Fruit fly (Drosophila melanogaster) whole organism, embryonic: ENCODE results near the gene CG15306.

Source experiments
- CG12659 ChIP-seq: fragments of 200-800 bp; sonication (Bioruptor generic); optimal IDR thresholded peaks from 3 replicates; lab custom pipeline; 2017; ENCODE audit warnings: mild to moderate bottlenecking, missing biosample characterization, missing genetic modification reagents, missing genetic modification characterization
- CG12942 ChIP-seq: fragments of 200-800 bp; sonication (Bioruptor generic); optimal IDR thresholded peaks from 3 replicates; lab custom pipeline; 2016; ENCODE audit warnings: missing biosample characterization, missing genetic modification characterization
- CG14441 ChIP-seq: fragments of 200-800 bp; sonication (Bioruptor generic); IDR thresholded peaks from 2 replicates; pipeline ENCODE4 v1.3.6; 2022; ENCODE audit warnings: missing biosample characterization, missing genetic modification characterization
- CG16815 ChIP-seq: fragments of 200-800 bp; sonication (Bioruptor generic); optimal IDR thresholded peaks from 3 replicates; lab custom pipeline; 2017; ENCODE audit warnings: missing biosample characterization, mild to moderate bottlenecking, missing genetic modification characterization
- CG31441 ChIP-seq: fragments of 200-800 bp; sonication (Bioruptor generic); IDR thresholded peaks from 2 replicates; pipeline ENCODE4 v1.3.6; 2022; ENCODE audit warnings: missing biosample characterization, missing genetic modification characterization
- CG34224 ChIP-seq: fragments of 200-800 bp; sonication (Bioruptor generic); IDR thresholded peaks from 3 replicates; pipeline ENCODE4 v1.3.6; 2022; ENCODE audit warnings: missing biosample characterization, missing genetic modification characterization; ENCODE audit not compliant: partially characterized antibody
- CG5180 ChIP-seq: fragments of 200-800 bp; sonication (Bioruptor generic); optimal IDR thresholded peaks from 3 replicates; lab custom pipeline; 2017; ENCODE audit warnings: missing biosample characterization, missing genetic modification characterization, mild to moderate bottlenecking, moderate library complexity, missing genetic modification reagents
- CG6765 ChIP-seq: fragments of 200-800 bp; sonication (Bioruptor generic); optimal IDR thresholded peaks from 3 replicates; lab custom pipeline; 2017; ENCODE audit warnings: missing biosample characterization, mild to moderate bottlenecking, missing genetic modification characterization
- CG7556 ChIP-seq: fragments of 200-800 bp; sonication (Bioruptor generic); optimal IDR thresholded peaks from 2 replicates; lab custom pipeline; 2017; ENCODE audit warnings: missing biosample characterization, mild to moderate bottlenecking, missing genetic modification characterization
- CG9437 ChIP-seq: fragments of 200-800 bp; sonication (Bioruptor generic); optimal IDR thresholded peaks from 2 replicates; lab custom pipeline; 2018; ENCODE audit warnings: missing biosample characterization, mild to moderate bottlenecking, missing genetic modification characterization
- CG9609 ChIP-seq: fragments of 200-800 bp; sonication (Bioruptor generic); optimal IDR thresholded peaks from 3 replicates; lab custom pipeline; 2016; ENCODE audit warnings: missing biosample characterization, missing genetic modification characterization
- CoRest ChIP-seq: fragments of 200-800 bp; sonication (Bioruptor generic); optimal IDR thresholded peaks from 3 replicates; lab custom pipeline; 2018; ENCODE audit warnings: missing biosample characterization, mild to moderate bottlenecking, missing genetic modification characterization, moderate library complexity
- Dek ChIP-seq: fragments of 200-800 bp; sonication (Bioruptor generic); optimal IDR thresholded peaks from 3 replicates; lab custom pipeline; 2019; ENCODE audit warnings: missing biosample characterization, mild to moderate bottlenecking, missing genetic modification characterization, moderate library complexity
- Dip3 ChIP-seq: fragments of 200-800 bp; sonication (Bioruptor generic); optimal IDR thresholded peaks from 3 replicates; lab custom pipeline; 2016; ENCODE audit warnings: missing biosample characterization, missing genetic modification characterization
- Dp ChIP-seq: fragments of 200-800 bp; sonication (Bioruptor generic); optimal IDR thresholded peaks from 2 replicates; lab custom pipeline; 2018; ENCODE audit warnings: missing biosample characterization, mild to moderate bottlenecking, missing genetic modification characterization, moderate library complexity
- Ets65A ChIP-seq: fragments of 200-800 bp; sonication (Bioruptor generic); peaks from one replicate; lab custom pipeline; 2016; ENCODE audit warnings: missing biosample characterization, missing genetic modification characterization
- Hr3 ChIP-seq: fragments of 200-800 bp; sonication (Bioruptor generic); optimal IDR thresholded peaks from 3 replicates; lab custom pipeline; 2016; ENCODE audit warnings: missing biosample characterization, missing genetic modification characterization
- Hr51 ChIP-seq, 2 experiments: fragments of 200-800 bp; sonication (Bioruptor generic); optimal IDR thresholded peaks; 2 replicates in 1 of 2; 3 replicates in 1 of 2; lab custom pipeline; 2016 to 2018; ENCODE audit warnings: missing biosample characterization in 2 of 2, missing genetic modification characterization in 2 of 2, mild to moderate bottlenecking in 1 of 2, moderate library complexity in 1 of 2
- Hsf ChIP-seq: fragments of 200-800 bp; sonication (Bioruptor generic); optimal IDR thresholded peaks from 3 replicates; lab custom pipeline; 2016; ENCODE audit warnings: missing biosample characterization, missing genetic modification characterization
- Lhr ChIP-seq: fragments of 200-800 bp; sonication (Bioruptor generic); optimal IDR thresholded peaks from 3 replicates; lab custom pipeline; 2017; ENCODE audit warnings: mild to moderate bottlenecking, missing biosample characterization, missing genetic modification reagents, missing genetic modification characterization
- Lim3 ChIP-seq: fragments of 200-800 bp; sonication (Bioruptor generic); IDR thresholded peaks from 2 replicates; pipeline ENCODE4 v1.3.6; 2022; ENCODE audit warnings: missing biosample characterization, missing genetic modification characterization
- Med ChIP-seq: fragments of 200-800 bp; sonication (Bioruptor generic); peaks from one replicate; lab custom pipeline; 2016; ENCODE audit warnings: missing biosample characterization, missing genetic modification characterization, mild to moderate bottlenecking, inconsistent platforms, moderate library complexity
- Meics ChIP-seq: fragments of 200-800 bp; sonication (Bioruptor generic); optimal IDR thresholded peaks from 2 replicates; lab custom pipeline; 2017; ENCODE audit warnings: missing biosample characterization, mild to moderate bottlenecking, missing genetic modification characterization
- Nf-YC ChIP-seq: fragments of 200-800 bp; optimal IDR thresholded peaks from 3 replicates; lab custom pipeline; 2019; ENCODE audit warnings: missing biosample characterization, mild to moderate bottlenecking, missing genetic modification characterization, moderate library complexity
- NfI ChIP-seq: fragments of 200-800 bp; sonication (Bioruptor generic); optimal IDR thresholded peaks from 3 replicates; lab custom pipeline; 2018; ENCODE audit warnings: missing biosample characterization, mild to moderate bottlenecking, missing genetic modification characterization, moderate library complexity
- Oli ChIP-seq: fragments of 200-800 bp; sonication (Bioruptor generic); optimal IDR thresholded peaks from 2 replicates; lab custom pipeline; 2018; ENCODE audit warnings: missing biosample characterization, mild to moderate bottlenecking, missing genetic modification characterization, moderate library complexity
- Poxn ChIP-seq: fragments of 200-800 bp; sonication (Bioruptor generic); IDR thresholded peaks from 2 replicates; pipeline ENCODE4 v1.3.6; 2022; ENCODE audit warnings: missing biosample characterization, missing genetic modification characterization
- Sin3A ChIP-seq: fragments of >200 bp; optimal IDR thresholded peaks from 2 replicates; lab custom pipeline; 2018
- Sox102F ChIP-seq: fragments of 200-800 bp; sonication (Bioruptor generic); optimal IDR thresholded peaks from 2 replicates; lab custom pipeline; 2018; ENCODE audit warnings: missing biosample characterization, mild to moderate bottlenecking, missing genetic modification characterization, moderate library complexity
- Ssrp ChIP-seq: fragments of 200-800 bp; sonication (Bioruptor generic); optimal IDR thresholded peaks from 2 replicates; lab custom pipeline; 2018; ENCODE audit warnings: missing biosample characterization, mild to moderate bottlenecking, missing genetic modification characterization, moderate library complexity
- Vsx1 ChIP-seq: fragments of 200-800 bp; sonication (Bioruptor generic); optimal IDR thresholded peaks from 2 replicates; lab custom pipeline; 2017; ENCODE audit warnings: missing biosample characterization, mild to moderate bottlenecking, missing genetic modification characterization, missing genetic modification reagents
- ac ChIP-seq: fragments of 200-800 bp; sonication (Bioruptor generic); optimal IDR thresholded peaks from 3 replicates; lab custom pipeline; 2017; ENCODE audit warnings: missing biosample characterization, mild to moderate bottlenecking, missing genetic modification characterization
- az2 ChIP-seq: fragments of 200-800 bp; sonication (Bioruptor generic); optimal IDR thresholded peaks from 3 replicates; lab custom pipeline; 2016; ENCODE audit warnings: missing biosample characterization, missing genetic modification characterization
- bab2 ChIP-seq: fragments of 200-800 bp; sonication (Bioruptor generic); optimal IDR thresholded peaks from 2 replicates; lab custom pipeline; 2016; ENCODE audit warnings: missing biosample characterization, missing genetic modification characterization
- chinmo ChIP-seq: fragments of 200-800 bp; sonication (Bioruptor generic); IDR thresholded peaks from 4 replicates; pipeline ENCODE4 v1.3.6; 2022; ENCODE audit warnings: missing biosample characterization, missing genetic modification characterization; ENCODE audit not compliant: partially characterized antibody
- ci ChIP-seq: fragments of 200-800 bp; sonication (Bioruptor generic); IDR thresholded peaks from 3 replicates; pipeline ENCODE4 v1.3.6; 2022; ENCODE audit warnings: missing biosample characterization, missing genetic modification characterization
- dmrt11E ChIP-seq: fragments of 200-800 bp; sonication (Bioruptor generic); optimal IDR thresholded peaks from 3 replicates; lab custom pipeline; 2018; ENCODE audit warnings: missing biosample characterization, mild to moderate bottlenecking, missing genetic modification characterization, moderate library complexity
- dmrt99B ChIP-seq: fragments of 200-800 bp; sonication (Bioruptor generic); optimal IDR thresholded peaks from 2 replicates; lab custom pipeline; 2018; ENCODE audit warnings: missing biosample characterization, mild to moderate bottlenecking, missing genetic modification characterization, moderate library complexity
- fd3F ChIP-seq: fragments of 200-800 bp; sonication (Bioruptor generic); optimal IDR thresholded peaks from 2 replicates; lab custom pipeline; 2018; ENCODE audit warnings: missing biosample characterization, mild to moderate bottlenecking, missing genetic modification characterization, moderate library complexity
- gem ChIP-seq: fragments of 200-800 bp; sonication (Bioruptor generic); optimal IDR thresholded peaks from 2 replicates; lab custom pipeline; 2019; ENCODE audit warnings: missing biosample characterization, mild to moderate bottlenecking, missing genetic modification characterization, moderate library complexity
- grau ChIP-seq: fragments of 200-800 bp; optimal IDR thresholded peaks from 3 replicates; lab custom pipeline; 2019; ENCODE audit warnings: missing biosample characterization, mild to moderate bottlenecking, missing genetic modification characterization, moderate library complexity
- insv ChIP-seq, 2 experiments: fragments of 200-800 bp; sonication (Bioruptor generic); optimal IDR thresholded peaks; 3 replicates each; lab custom pipeline; 2016 to 2018; ENCODE audit warnings: missing biosample characterization in 2 of 2, missing genetic modification characterization in 2 of 2
- lilli ChIP-seq: fragments of 200-800 bp; sonication (Bioruptor generic); optimal IDR thresholded peaks from 3 replicates; lab custom pipeline; 2016; ENCODE audit warnings: missing biosample characterization, missing genetic modification characterization
- lola ChIP-seq, 3 experiments: fragments of >200 bp in 2 of 3; fragments of 200-800 bp in 1 of 3; sonication (Bioruptor generic) in 1 of 3; optimal IDR thresholded peaks; 2 replicates each; lab custom pipeline; 2017 to 2019; ENCODE audit warnings: missing biosample characterization in 3 of 3, missing genetic modification characterization in 3 of 3, mild to moderate bottlenecking in 1 of 3, moderate library complexity in 1 of 3
- prd ChIP-seq, 3 experiments: fragments of >200 bp in 2 of 3; fragments of 200-800 bp in 1 of 3; sonication (Bioruptor generic) in 1 of 3; optimal IDR thresholded peaks in 2 of 3; IDR thresholded peaks in 1 of 3; 2 replicates in 2 of 3; 3 replicates in 1 of 3; pipeline versions ENCODE4 v1.3.6 to Lab custom; 2017 to 2022; ENCODE audit warnings: missing biosample characterization in 1 of 3, missing genetic modification characterization in 1 of 3
- sens-2 ChIP-seq: fragments of 200-800 bp; sonication (Bioruptor generic); IDR thresholded peaks from 2 replicates; pipeline ENCODE4 v1.3.6; 2022; ENCODE audit warnings: missing biosample characterization, missing genetic modification characterization
- sqz ChIP-seq: fragments of 200-800 bp; sonication (Bioruptor generic); optimal IDR thresholded peaks from 3 replicates; lab custom pipeline; 2018; ENCODE audit warnings: missing biosample characterization, mild to moderate bottlenecking, missing genetic modification characterization
- z ChIP-seq: fragments of 200-800 bp; sonication (Bioruptor generic); IDR thresholded peaks from 3 replicates; pipeline ENCODE4 v1.3.6; 2022; ENCODE audit warnings: missing biosample characterization, missing genetic modification characterization

CG15306 gene

DNA sequence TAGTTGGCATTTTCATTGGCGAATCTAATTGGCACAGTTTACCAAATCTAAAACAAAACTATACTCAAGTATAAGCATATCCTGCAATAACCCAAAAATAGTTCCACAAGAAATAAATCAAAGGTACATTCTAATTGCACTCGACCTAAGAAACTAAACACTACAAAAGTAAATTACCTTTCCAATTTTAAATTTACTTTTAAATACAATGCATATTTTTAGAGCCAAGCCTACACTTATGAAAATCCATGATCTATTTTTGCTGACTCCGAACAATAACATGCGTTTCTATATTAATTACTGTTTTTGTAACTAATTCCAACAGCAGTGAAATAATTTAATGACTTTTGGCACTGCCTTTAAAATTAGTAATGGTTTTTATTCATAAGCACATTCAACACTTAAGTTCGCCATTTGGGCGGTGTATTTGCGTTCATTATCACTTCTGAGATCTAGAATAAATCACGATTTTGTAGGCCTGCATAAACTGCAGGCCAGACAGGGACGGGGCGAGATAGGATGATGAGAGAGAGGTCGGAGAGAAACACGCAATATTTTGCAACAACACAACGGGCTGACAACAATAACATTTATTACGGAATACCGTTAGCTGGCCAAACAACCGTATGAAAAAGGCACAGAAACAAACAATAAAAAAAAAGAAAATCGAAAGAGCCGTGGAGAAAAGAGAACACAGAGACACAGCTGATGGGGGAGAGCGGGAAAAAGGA, 6.6 kb downstream of the CG15306 start (continued):
- TF ChIP-seq CG12942 (GFP tag; lab: Kevin White, UChicago) (no peak), Vsx1 (GFP tag; lab: Kevin White, UChicago) (no peak), Sox102F (GFP tag; lab: Kevin White, UChicago) (peak; percentile 23), Hsf (GFP tag; lab: Kevin White, UChicago) (peak; percentile 11), CG7556 (GFP tag; lab: Kevin White, UChicago) (peak; percentile 55), chinmo (0 out of 4 replicates have a peak, but pooled peaks have one; percentile 31), CG16815 (GFP tag; lab: Kevin White, UChicago) (peak; percentile 8), gem (tag; lab: Kevin White, UChicago) (peak; percentile 43), fd3F (no peak), Meics (peak; percentile 14), Lhr (GFP tag; lab: Kevin White, UChicago) (no peak), grau (tag; lab: Kevin White, UChicago) (peak; percentile 6), dmrt11E (peak; percentile 14), CG31441 (0 out of 2 replicates have a peak, but pooled peaks have one; percentile 41), ci (GFP tag; lab: Robert Waterston, UW) (0 out of 3 replicates have a peak, but pooled peaks have one; percentile 20), CG5180 (no peak), CG9609 (GFP tag; lab: Kevin White, UChicago) (no peak), lola (GFP tag; optimal IDR thresholded peaks at IDR 0.05; lab: Kevin White, UChicago) (peak in 1 of 3 experiments; percentile 39), CG12659 (GFP tag; lab: Kevin White, UChicago) (no peak), Med (GFP tag; lab: Kevin White, UChicago) (peak; percentile 75), insv (GFP tag; optimal IDR thresholded peaks at IDR 0.05; lab: Kevin White, UChicago) (no peak), Dip3 (GFP tag; lab: Kevin White, UChicago) (peak; percentile 5), sens-2 (GFP tag; lab: Robert Waterston, UW) (no peak), bab2 (peak; percentile 8), Hr51 (GFP tag; optimal IDR thresholded peaks at IDR 0.05; lab: Kevin White, UChicago) (peak in 1 of 2 experiments; percentile 16), ac (GFP tag; lab: Kevin White, UChicago) (no peak), Nf-YC (tag; lab: Kevin White, UChicago) (no peak), az2 (peak; percentile 5), Oli (tag; lab: Kevin White, UChicago) (peak; percentile 3), Dp (no peak), NfI (peak; percentile 22), z (GFP tag; lab: Robert Waterston, UW) (no peak), prd (optimal IDR thresholded peaks at IDR 0.05; lab: Kevin White, UChicago) (no peak), prd (GFP tag; IDR thresholded peaks at IDR 0.05; lab: Robert Waterston, UW) (no peak), Dek (no peak), Ssrp (tag; lab: Kevin White, UChicago) (peak; percentile 12), Sin3A (lab: Kevin White, UChicago) (no peak), lilli (GFP tag; lab: Kevin White, UChicago) (peak; percentile 5), Hr3 (GFP tag; lab: Kevin White, UChicago) (peak; percentile 6), Ets65A (peak; percentile 51), Lim3 (GFP tag; lab: Robert Waterston, UW) (no peak), Poxn (GFP tag; lab: Robert Waterston, UW) (no peak), CG34224 (no peak), CG6765 (GFP tag; lab: Kevin White, UChicago) (no peak), CG9437 (GFP tag; lab: Kevin White, UChicago) (peak; percentile 37), sqz (GFP tag; lab: Kevin White, UChicago) (peak; percentile 24), CG14441 (GFP tag; lab: Robert Waterston, UW) (0 out of 2 replicates have a peak, but pooled peaks have one; percentile 13), dmrt99B (tag; lab: Kevin White, UChicago) (peak; percentile 35), CoRest (tag; lab: Kevin White, UChicago) (peak; percentile 25)
